Worm (Caenorhabditis elegans): Measurements from ENCODE around the gene Y43C5A.3.

The Y43C5A.3 gene

DNA sequence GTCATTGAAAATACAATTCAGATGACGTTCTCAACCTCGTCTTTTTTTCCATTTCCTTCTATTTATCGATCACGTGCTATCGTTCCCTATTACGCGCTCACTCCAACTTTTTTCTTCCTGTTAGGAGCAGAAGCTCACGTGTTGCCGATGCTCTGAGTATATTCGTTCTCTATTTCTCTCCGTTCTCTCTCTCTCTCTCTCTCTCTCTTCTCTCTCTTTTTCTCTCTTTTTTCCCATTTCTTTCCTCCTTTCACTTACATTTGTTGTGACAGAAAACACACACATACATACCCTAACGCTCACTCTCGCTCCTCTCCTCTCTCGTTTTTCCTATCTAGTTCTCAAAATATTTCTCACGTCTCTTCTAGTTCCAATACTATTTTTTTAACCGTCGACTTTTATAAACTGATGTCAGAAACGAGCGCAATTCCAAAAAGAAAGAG, 21.5 kb upstream of the Y43C5A.3 start (continued):
- TF ChIP-seq lin-14 (GFP tag; optimal IDR thresholded peaks at IDR 0.05) (peak; percentile 100), ceh-8 (GFP tag; optimal IDR thresholded peaks at IDR 0.05) (peak; percentile 94), nhr-47 (tag; optimal IDR thresholded peaks at IDR 0.05) (peak; percentile 96), F16B12.6 (tag; optimal IDR thresholded peaks at IDR 0.05) (peak; percentile 9), tlp-1 (tag; optimal IDR thresholded peaks at IDR 0.05) (no peak), snu-23 (GFP tag; optimal IDR thresholded peaks at IDR 0.05) (peak; percentile 95), nhr-77 (tag; optimal IDR thresholded peaks at IDR 0.05) (peak; percentile 82), fkh-10 (GFP tag; optimal IDR thresholded peaks at IDR 0.05) (peak; percentile 93), nhr-12 (tag; optimal IDR thresholded peaks at IDR 0.05) (no peak), sup-37 (GFP tag; optimal IDR thresholded peaks at IDR 0.05) (peak; percentile 74), lir-3 (tag; optimal IDR thresholded peaks at IDR 0.05; ENCODE audit: poor library complexity) (peak; percentile 75), nhr-20 (tag; optimal IDR thresholded peaks at IDR 0.05) (peak; percentile 96), sox-4 (tag; optimal IDR thresholded peaks at IDR 0.05) (peak; percentile 93), nhr-28 (tag; optimal IDR thresholded peaks at IDR 0.05) (no peak), egl-27 (tag; optimal IDR thresholded peaks at IDR 0.05) (peak; percentile 36 to 65), blmp-1 (tag; optimal IDR thresholded peaks at IDR 0.05) (peak; percentile 96), pag-3 (tag; optimal IDR thresholded peaks at IDR 0.05; ENCODE audit: borderline replicate concordance, insufficient read depth) (no peak), egl-13 (tag; optimal IDR thresholded peaks at IDR 0.05) (peak; percentile 97), C04F5.9 (tag; optimal IDR thresholded peaks at IDR 0.05) (no peak), zip-4 (GFP tag; optimal IDR thresholded peaks at IDR 0.05) (peak; percentile 55), irx-1 (tag; optimal IDR thresholded peaks at IDR 0.05) (peak; percentile 90), unc-62 (GFP tag; optimal IDR thresholded peaks at IDR 0.05) (no peak), ceh-63 (GFP tag; optimal IDR thresholded peaks at IDR 0.05) (no peak), tbx-2 (tag; optimal IDR thresholded peaks at IDR 0.05) (peak; percentile 95), elt-3 (tag; optimal IDR thresholded peaks at IDR 0.05) (peak in 1 of 6 experiments; percentile 60), ztf-4 (tag; optimal IDR thresholded peaks at IDR 0.05) (peak; percentile 91), sptf-1 (tag; optimal IDR thresholded peaks at IDR 0.05) (no peak), nhr-85 (tag) (peak; percentile 93), lin-35 (GFP tag; optimal IDR thresholded peaks at IDR 0.05) (peak; percentile 76 to 77), mab-9 (GFP tag; IDR thresholded peaks at IDR 0.05) (no peak), dpl-1 (GFP tag; optimal IDR thresholded peaks at IDR 0.05) (peak; percentile 37 to 59 (median 58))

DNA sequence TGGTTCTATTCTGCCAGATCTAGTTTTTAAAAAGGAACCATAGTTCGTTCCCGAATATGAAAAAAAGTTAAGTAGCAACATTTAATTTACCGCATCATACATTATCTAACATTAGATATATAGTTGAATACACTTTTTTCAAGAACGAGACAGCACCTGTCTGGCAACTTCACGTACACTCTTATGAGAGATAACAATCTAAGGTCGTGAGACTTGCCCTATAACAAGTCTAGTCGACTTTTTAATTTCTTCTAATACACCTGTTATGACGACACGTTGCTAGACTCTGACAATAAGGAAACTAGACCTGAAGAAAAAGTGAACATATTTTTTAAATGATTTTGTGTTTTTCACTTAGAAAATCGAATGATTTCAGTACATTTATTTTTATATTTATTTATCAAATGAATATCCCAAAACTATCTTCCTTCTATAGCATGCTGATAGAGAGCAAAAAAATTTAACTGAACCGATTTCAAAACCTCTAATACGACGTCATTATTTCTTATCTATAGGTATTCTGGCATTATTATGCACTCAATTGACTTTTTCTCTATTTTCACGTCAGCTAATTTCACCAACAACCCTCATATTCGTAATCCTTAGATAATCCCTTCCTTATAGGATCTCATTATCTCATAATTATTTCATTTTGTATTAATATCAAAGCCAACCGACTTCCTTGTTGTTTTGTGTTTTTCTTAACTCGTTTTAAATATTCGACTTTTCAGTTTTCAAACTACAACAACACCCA, 20.8 kb upstream of the Y43C5A.3 start:
- TF ChIP-seq efl-1 (optimal IDR thresholded peaks at IDR 0.05) (no peak), efl-1 (GFP tag; optimal IDR thresholded peaks at IDR 0.05 in 1 of 2) (peak in 1 of 2 experiments; percentile 77), pax-3 (tag; optimal IDR thresholded peaks at IDR 0.05) (peak; percentile 60), ceh-90 (tag; optimal IDR thresholded peaks at IDR 0.05) (no peak), ceh-88 (GFP tag; IDR thresholded peaks at IDR 0.05) (0 out of 2 replicates have a peak, but pooled peaks have one; percentile 6), egl-13 (tag; optimal IDR thresholded peaks at IDR 0.05) (no peak), lin-15B (tag; optimal IDR thresholded peaks at IDR 0.05) (peak; percentile 11), dsc-1 (tag; optimal IDR thresholded peaks at IDR 0.05) (peak; percentile 98), unc-30 (tag; optimal IDR thresholded peaks at IDR 0.05) (no peak)

DNA sequence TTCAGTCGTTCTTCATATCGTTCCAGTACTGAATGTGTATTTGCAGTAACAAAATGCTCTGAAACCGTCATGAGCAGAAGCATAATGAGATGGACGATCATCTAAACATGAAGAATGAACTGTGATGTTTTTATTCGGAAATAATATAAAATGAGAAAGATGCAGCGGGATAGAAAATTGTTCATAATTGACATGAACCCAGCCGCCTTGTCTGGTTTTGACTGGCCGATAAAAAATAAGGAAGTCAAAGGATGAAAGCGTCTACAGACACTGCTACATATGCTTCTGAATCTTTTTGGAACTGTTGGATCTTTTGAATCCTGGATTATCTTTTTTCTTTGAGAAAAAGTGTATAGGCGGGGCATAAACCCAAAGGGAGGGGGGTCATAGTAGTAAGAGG, 14.3 kb upstream of the Y43C5A.3 start, which contains the start of gene F01G10.9:
TSS of gene F01G10.9 (minus strand) at position 101 of the 400 bp plus-strand sequence.
- no peak for TF ChIP-seq efl-1 (optimal IDR thresholded peaks at IDR 0.05)
- TF ChIP-seq efl-1 (GFP tag; optimal IDR thresholded peaks at IDR 0.05 in 1 of 2) = peak in 1 of 2 experiments; percentile 19
- TF ChIP-seq egl-13 (tag; optimal IDR thresholded peaks at IDR 0.05) = no peak
- no peak for TF ChIP-seq ceh-82 (tag; optimal IDR thresholded peaks at IDR 0.05)
- no peak for TF ChIP-seq swsn-7 (tag; optimal IDR thresholded peaks at IDR 0.05)
- TF ChIP-seq ceh-8 (GFP tag; optimal IDR thresholded peaks at IDR 0.05) = no peak
- TF ChIP-seq zag-1 (tag; optimal IDR thresholded peaks at IDR 0.05) = no peak
- TF ChIP-seq blmp-1 (tag; optimal IDR thresholded peaks at IDR 0.05) = peak; percentile 24
- no peak for TF ChIP-seq lin-13 (GFP tag; optimal IDR thresholded peaks at IDR 0.05)
- no peak for TF ChIP-seq hpl-2 (GFP tag; optimal IDR thresholded peaks at IDR 0.05)
- no peak for TF ChIP-seq nhr-47 (tag; optimal IDR thresholded peaks at IDR 0.05)
- TF ChIP-seq nhr-90 (tag; optimal IDR thresholded peaks at IDR 0.05; ENCODE audit: poor library complexity) = no peak

Measured in whole organism, L1 larva.